Comparison of ENCODE assay signal across 5 worm cellular contexts in the genomic region with DNA sequence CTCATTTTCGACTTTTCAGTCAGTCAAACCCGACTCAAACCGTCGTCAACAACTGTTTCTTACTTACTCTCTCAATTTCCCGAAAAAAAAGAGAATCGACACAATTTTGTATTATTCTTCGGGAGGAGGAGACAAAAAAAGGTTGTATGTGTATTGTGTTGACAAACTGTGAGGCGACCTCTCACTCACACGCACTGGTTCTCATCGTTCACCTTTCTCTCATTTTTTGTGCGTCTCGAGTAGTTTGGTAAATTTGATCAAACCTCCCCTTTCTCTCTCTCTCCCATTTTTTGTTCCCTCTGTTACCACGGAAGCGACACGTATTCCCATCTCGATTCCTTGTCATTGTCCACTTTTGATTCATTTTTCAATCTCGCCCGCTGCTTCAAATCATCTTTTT.
TF ChIP-seq lines count a peak whose summit lies in the region.

No protein-coding gene starts in this region.

TF ChIP-seq in whole organism, L1 larva, 84 proteins besides CTCF, POLR2A, EP300 and RAD21 (continues in another document):
- TF ChIP-seq pax-3 (tag; optimal IDR thresholded peaks at IDR 0.05; lab: Kevin White, UChicago) (no peak), ztf-11 (tag; optimal IDR thresholded peaks at IDR 0.05; lab: Kevin White, UChicago) (no peak), alr-1 (tag; optimal IDR thresholded peaks at IDR 0.05; lab: Kevin White, UChicago; ENCODE audit: borderline replicate concordance) (no peak), fkh-4 (tag; optimal IDR thresholded peaks at IDR 0.05; lab: Kevin White, UChicago; ENCODE audit: borderline replicate concordance) (no peak), efl-1 (optimal IDR thresholded peaks at IDR 0.05; lab: Kevin White, UChicago) (no peak), efl-1 (GFP tag; optimal IDR thresholded peaks at IDR 0.05 in 1 of 2; lab: Kevin White, UChicago) (peak in 1 of 2 experiments; percentile 55), rnt-1 (tag; optimal IDR thresholded peaks at IDR 0.05; lab: Kevin White, UChicago) (no peak), nhr-71 (tag; optimal IDR thresholded peaks at IDR 0.05; lab: Kevin White, UChicago) (no peak), lin-14 (GFP tag; optimal IDR thresholded peaks at IDR 0.05; lab: Kevin White, UChicago) (peak; percentile 68), tlp-1 (tag; optimal IDR thresholded peaks at IDR 0.05; lab: Kevin White, UChicago) (no peak), nhr-47 (tag; optimal IDR thresholded peaks at IDR 0.05; lab: Kevin White, UChicago) (no peak), tbx-2 (tag; optimal IDR thresholded peaks at IDR 0.05; lab: Kevin White, UChicago) (peak; percentile 36), nhr-90 (tag; optimal IDR thresholded peaks at IDR 0.05; lab: Kevin White, UChicago; ENCODE audit: poor library complexity) (no peak), mep-1 (tag; optimal IDR thresholded peaks at IDR 0.05; lab: Kevin White, UChicago) (no peak), nhr-77 (tag; optimal IDR thresholded peaks at IDR 0.05; lab: Kevin White, UChicago) (peak; percentile 32), unc-130 (tag; optimal IDR thresholded peaks at IDR 0.05; lab: Kevin White, UChicago) (no peak), hpl-2 (GFP tag; optimal IDR thresholded peaks at IDR 0.05; lab: Kevin White, UChicago) (no peak)

TF ChIP-seq in whole organism, L2 larva, 48 proteins besides CTCF, POLR2A, EP300 and RAD21:
- TF ChIP-seq nhr-129 (tag; optimal IDR thresholded peaks at IDR 0.05; lab: Kevin White, UChicago) (peak; percentile 71), Y55F3AM.14 (GFP tag; optimal IDR thresholded peaks at IDR 0.05; lab: Kevin White, UChicago) (no peak), F13H6.1 (tag; optimal IDR thresholded peaks at IDR 0.05; lab: Kevin White, UChicago) (peak; percentile 51), C34F6.9 (tag; optimal IDR thresholded peaks at IDR 0.05; lab: Kevin White, UChicago) (no peak), sma-9 (GFP tag; optimal IDR thresholded peaks at IDR 0.05; lab: Kevin White, UChicago) (peak; percentile 17), sma-9 (tag; optimal IDR thresholded peaks at IDR 0.05; lab: Kevin White, UChicago) (no peak), nhr-237 (tag; optimal IDR thresholded peaks at IDR 0.05; lab: Kevin White, UChicago) (no peak), ZK546.5 (tag; optimal IDR thresholded peaks at IDR 0.05; lab: Kevin White, UChicago) (no peak), unc-55 (GFP tag; optimal IDR thresholded peaks at IDR 0.05; lab: Kevin White, UChicago) (no peak), fos-1 (tag; optimal IDR thresholded peaks at IDR 0.05; lab: Kevin White, UChicago) (no peak), ztf-1 (GFP tag; conservative IDR thresholded peaks at IDR 0.05; lab: Robert Waterston, UW) (no peak), sem-4 (tag; optimal IDR thresholded peaks at IDR 0.05; lab: Kevin White, UChicago) (no peak), nhr-10 (tag; optimal IDR thresholded peaks at IDR 0.05; lab: Kevin White, UChicago) (no peak), crh-2 (tag; optimal IDR thresholded peaks at IDR 0.05; lab: Kevin White, UChicago) (no peak), ztf-4 (tag; optimal IDR thresholded peaks at IDR 0.05; lab: Kevin White, UChicago) (no peak), dmd-4 (tag; optimal IDR thresholded peaks at IDR 0.05; lab: Kevin White, UChicago) (no peak), ceh-16 (tag; optimal IDR thresholded peaks at IDR 0.05; lab: Kevin White, UChicago) (no peak), nhr-21 (tag; optimal IDR thresholded peaks at IDR 0.05; lab: Kevin White, UChicago) (no peak)

TF ChIP-seq in whole organism, L3 larva, 47 proteins besides CTCF, POLR2A, EP300 and RAD21:
- TF ChIP-seq pha-4 (tag; optimal IDR thresholded peaks at IDR 0.05; lab: Kevin White, UChicago): peak; percentile 95
- TF ChIP-seq nhr-11 (tag; optimal IDR thresholded peaks at IDR 0.05; lab: Kevin White, UChicago): no peak

TF ChIP-seq in whole organism, L4 larva, 104 proteins besides CTCF, POLR2A, EP300 and RAD21:
- TF ChIP-seq daf-16 (GFP tag; optimal IDR thresholded peaks at IDR 0.05; lab: Kevin White, UChicago) (no peak), daf-16 (tag; optimal IDR thresholded peaks at IDR 0.05; lab: Kevin White, UChicago) (no peak), dmd-6 (GFP tag; IDR thresholded peaks at IDR 0.05; lab: Robert Waterston, UW) (peak; percentile 16; the same call in 1 of the 2 replicates), dve-1 (tag; optimal IDR thresholded peaks at IDR 0.05; lab: Kevin White, UChicago; ENCODE audit: insufficient read depth) (peak; percentile 4), pha-4 (GFP tag; IDR thresholded peaks at IDR 0.05; lab: Robert Waterston, UW) (no peak), pha-4 (tag; optimal IDR thresholded peaks at IDR 0.05; lab: Kevin White, UChicago) (peak; percentile 10)
TF ChIP-seq in whole organism, L4 larva: peak in this region for 3.

TF ChIP-seq in whole organism, young adult, 124 proteins besides CTCF, POLR2A, EP300 and RAD21:
- TF ChIP-seq ztf-25 (GFP tag; IDR thresholded peaks at IDR 0.05; lab: Robert Waterston, UW) (no peak), ceh-27 (GFP tag; optimal IDR thresholded peaks at IDR 0.05; lab: Kevin White, UChicago) (peak; percentile 53), F55B11.4 (tag; optimal IDR thresholded peaks at IDR 0.05; lab: Kevin White, UChicago; ENCODE audit: borderline replicate concordance, insufficient read depth) (no peak), let-607 (tag; optimal IDR thresholded peaks at IDR 0.05; lab: Kevin White, UChicago) (no peak), lin-40 (tag; optimal IDR thresholded peaks at IDR 0.05; lab: Kevin White, UChicago) (no peak), repo-1 (tag; optimal IDR thresholded peaks at IDR 0.05; lab: Kevin White, UChicago) (no peak), nfya-2 (GFP tag; IDR thresholded peaks at IDR 0.05; lab: Robert Waterston, UW) (no peak), unc-130 (GFP tag; optimal IDR thresholded peaks at IDR 0.05; lab: Kevin White, UChicago) (no peak), nfyb-1 (GFP tag; IDR thresholded peaks at IDR 0.05; lab: Robert Waterston, UW) (0 out of 2 replicates have a peak, but pooled peaks have one; percentile 28)
